Worm (Caenorhabditis elegans) whole organism, L2 larva: Measurements from ENCODE around the gene srw-69.

Experiments used
- F13H6.1 ChIP-seq: sonication (generic microtip); optimal IDR thresholded peaks from 2 replicates; lab custom pipeline; 2016; ENCODE audit warnings: missing genetic modification characterization, missing compliant biosample characterization
- ama-1 ChIP-seq: fragments of 150-350 bp; optimal IDR thresholded peaks from 2 replicates; lab custom pipeline; 2018; ENCODE audit warnings: inconsistent platforms
- ceh-16 ChIP-seq: fragments of 150-350 bp; optimal IDR thresholded peaks from 2 replicates; lab custom pipeline; 2014; ENCODE audit warnings: missing biosample characterization, missing genetic modification characterization
- gmeb-1 ChIP-seq: fragments of 150-350 bp; optimal IDR thresholded peaks from 2 replicates; lab custom pipeline; 2014; ENCODE audit warnings: missing biosample characterization, missing genetic modification characterization
- mdl-1 ChIP-seq, 2 experiments: fragments of 150-350 bp in 1 of 2; sonication (generic microtip) in 1 of 2; optimal IDR thresholded peaks; 2 replicates each; lab custom pipeline; 2017; ENCODE audit warnings: missing biosample characterization in 2 of 2, missing genetic modification characterization in 2 of 2
- nhr-12 ChIP-seq: fragments of 150-350 bp; optimal IDR thresholded peaks from 2 replicates; lab custom pipeline; 2014; ENCODE audit warnings: missing biosample characterization, missing genetic modification characterization
- nhr-237 ChIP-seq: fragments of 150-350 bp; optimal IDR thresholded peaks from 2 replicates; lab custom pipeline; 2014; ENCODE audit warnings: missing biosample characterization, missing genetic modification characterization
- nhr-77 ChIP-seq: fragments of 150-350 bp; optimal IDR thresholded peaks from 2 replicates; lab custom pipeline; 2014; ENCODE audit warnings: missing biosample characterization, missing genetic modification characterization
- sma-9 ChIP-seq, 2 experiments: fragments of 150-350 bp in 1 of 2; sonication (generic microtip) in 1 of 2; optimal IDR thresholded peaks; 2 replicates each; lab custom pipeline; 2014 to 2016; ENCODE audit warnings: missing genetic modification characterization in 2 of 2, mild to moderate bottlenecking in 1 of 2, missing biosample characterization in 1 of 2, missing compliant biosample characterization in 1 of 2, missing genetic modification reagents in 1 of 2, moderate library complexity in 1 of 2
- zag-1 ChIP-seq: fragments of 150-350 bp; optimal IDR thresholded peaks from 2 replicates; lab custom pipeline; 2014; ENCODE audit warnings: missing biosample characterization, missing genetic modification characterization
- ztf-11 ChIP-seq: sonication (generic microtip); optimal IDR thresholded peaks from 2 replicates; lab custom pipeline; 2017; ENCODE audit warnings: missing biosample characterization, missing genetic modification characterization

ce11 chrV:7403501-7403900, 25.3 kb downstream of the srw-69 start:
- no peak for TF ChIP-seq sma-9 (GFP tag; optimal IDR thresholded peaks at IDR 0.05; lab: Kevin White, UChicago)
- TF ChIP-seq sma-9 (tag; optimal IDR thresholded peaks at IDR 0.05; lab: Kevin White, UChicago) = no peak
- no peak for TF ChIP-seq gmeb-1 (tag; lab: Kevin White, UChicago)
- no peak for TF ChIP-seq mdl-1 (tag; optimal IDR thresholded peaks at IDR 0.05; lab: Kevin White, UChicago)
- no peak for TF ChIP-seq ceh-16
- no peak for TF ChIP-seq zag-1
- TF ChIP-seq F13H6.1 (tag; lab: Kevin White, UChicago) = no peak
- no peak for TF ChIP-seq ztf-11 (tag; lab: Kevin White, UChicago)
- no peak for TF ChIP-seq nhr-77 (tag; lab: Kevin White, UChicago)
- no peak for TF ChIP-seq nhr-237 (tag; lab: Kevin White, UChicago)
- no peak for TF ChIP-seq ama-1
- TF ChIP-seq nhr-12 (tag; lab: Kevin White, UChicago) = no peak
